Worm (Caenorhabditis elegans): Measurements from ENCODE around the gene lys-1.

DNA sequence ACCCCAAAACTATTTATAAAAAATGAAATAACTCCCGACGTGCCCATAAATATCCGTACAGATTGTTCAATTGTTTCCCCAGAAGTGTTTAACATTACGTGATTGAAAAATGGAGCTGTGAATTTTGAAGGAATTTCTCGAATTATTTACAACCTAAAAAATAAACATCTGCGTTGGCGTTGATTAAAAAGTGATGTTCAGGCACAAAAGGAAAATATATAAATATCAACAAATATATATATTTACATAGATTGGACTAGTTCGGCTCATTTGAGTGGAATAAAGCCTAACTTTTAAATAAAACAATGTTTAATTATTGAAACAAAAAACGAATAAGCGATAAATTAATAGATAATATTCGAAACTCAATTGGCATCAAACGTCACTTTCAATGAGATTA is 17.2 kb upstream of the lys-1 start, which contains the start of gene sri-18:
- no peak for TF ChIP-seq unc-62 (GFP tag; optimal IDR thresholded peaks at IDR 0.05 in 1 of 2)
- no peak for TF ChIP-seq unc-62 (tag; optimal IDR thresholded peaks at IDR 0.05)
- TF ChIP-seq ztf-11 (tag; optimal IDR thresholded peaks at IDR 0.05) = no peak
- TF ChIP-seq aly-2 (tag; optimal IDR thresholded peaks at IDR 0.05) = no peak
- TF ChIP-seq snpc-4 (tag; optimal IDR thresholded peaks at IDR 0.05) = no peak
- TF ChIP-seq pha-4 (GFP tag; IDR thresholded peaks at IDR 0.05) = no peak
- no peak for TF ChIP-seq pha-4 (tag; optimal IDR thresholded peaks at IDR 0.05)
